Worm (Caenorhabditis elegans) whole organism, mixed stage, embryonic: Measurements from ENCODE around the gene fipr-14.

Experiments
- M03D4.4 ChIP-seq: sonication (generic microtip); optimal IDR thresholded peaks from 2 replicates; lab custom pipeline; 2017; ENCODE audit warnings: mild to moderate bottlenecking, missing genetic modification characterization, missing compliant biosample characterization
- bed-3 ChIP-seq: fragments of 200-800 bp; sonication (Bioruptor generic); optimal IDR thresholded peaks from 3 replicates; lab custom pipeline; 2018; ENCODE audit warnings: mild to moderate bottlenecking, missing genetic modification characterization, moderate library complexity, missing compliant biosample characterization
- blmp-1 ChIP-seq: fragments of 150-350 bp; optimal IDR thresholded peaks from 2 replicates; lab custom pipeline; 2014; ENCODE audit warnings: missing biosample characterization, missing genetic modification characterization
- ceh-43 ChIP-seq: fragments of 200-800 bp; sonication (Bioruptor generic); optimal IDR thresholded peaks from 2 replicates; lab custom pipeline; 2018; ENCODE audit warnings: mild to moderate bottlenecking, missing genetic modification characterization, moderate library complexity, missing compliant biosample characterization
- ceh-83 ChIP-seq: fragments of 200-800 bp; sonication (Bioruptor generic); optimal IDR thresholded peaks from 2 replicates; lab custom pipeline; 2018; ENCODE audit warnings: mild to moderate bottlenecking, missing genetic modification characterization, missing compliant biosample characterization
- ces-1 ChIP-seq: fragments of 150-350 bp; optimal IDR thresholded peaks from 2 replicates; lab custom pipeline; 2014; ENCODE audit warnings: missing biosample characterization, missing genetic modification reagents, missing genetic modification characterization
- cnd-1 ChIP-seq: fragments of 200-800 bp; sonication (Bioruptor generic); optimal IDR thresholded peaks from 2 replicates; lab custom pipeline; 2018; ENCODE audit warnings: mild to moderate bottlenecking, missing genetic modification characterization, missing compliant biosample characterization
- drap-1 ChIP-seq: fragments of 200-800 bp; sonication (Bioruptor generic); optimal IDR thresholded peaks from 3 replicates; lab custom pipeline; 2018; ENCODE audit warnings: mild to moderate bottlenecking, missing genetic modification characterization, missing compliant biosample characterization
- elt-1 ChIP-seq: sonication (generic microtip); optimal IDR thresholded peaks from 2 replicates; lab custom pipeline; 2017; ENCODE audit warnings: missing genetic modification characterization, mild to moderate bottlenecking, missing compliant biosample characterization, antibody characterized with exemption, moderate library complexity, borderline replicate concordance; ENCODE audit not compliant: insufficient read depth
- elt-3 ChIP-seq: fragments of 150-350 bp; optimal IDR thresholded peaks from 2 replicates; lab custom pipeline; 2014; ENCODE audit warnings: missing biosample characterization, missing genetic modification characterization
- flh-1 ChIP-seq: fragments of 200-800 bp; sonication (Bioruptor generic); optimal IDR thresholded peaks from 2 replicates; lab custom pipeline; 2018; ENCODE audit warnings: mild to moderate bottlenecking, missing genetic modification characterization, moderate library complexity, missing compliant biosample characterization
- ham-2 ChIP-seq: fragments of 200-800 bp; sonication (Bioruptor generic); optimal IDR thresholded peaks from 2 replicates; lab custom pipeline; 2018; ENCODE audit warnings: mild to moderate bottlenecking, missing genetic modification characterization, missing compliant biosample characterization
- hlh-1 ChIP-seq: fragments of 150-350 bp; optimal IDR thresholded peaks from 2 replicates; lab custom pipeline; 2014; ENCODE audit warnings: missing biosample characterization, missing genetic modification reagents, missing genetic modification characterization
- lin-32 ChIP-seq: fragments of 200-800 bp; sonication (Bioruptor generic); optimal IDR thresholded peaks from 2 replicates; lab custom pipeline; 2018; ENCODE audit warnings: mild to moderate bottlenecking, missing genetic modification characterization, missing compliant biosample characterization
- lsy-2 ChIP-seq: fragments of 150-350 bp; optimal IDR thresholded peaks from 2 replicates; lab custom pipeline; 2014; ENCODE audit warnings: missing biosample characterization, missing genetic modification characterization
- mep-1 ChIP-seq: fragments of 150-350 bp; optimal IDR thresholded peaks from 2 replicates; lab custom pipeline; 2017; ENCODE audit warnings: missing biosample characterization, missing genetic modification reagents, missing genetic modification characterization, inconsistent platforms
- mls-2 ChIP-seq: sonication (generic microtip); optimal IDR thresholded peaks from 2 replicates; lab custom pipeline; 2016; ENCODE audit warnings: mild to moderate bottlenecking, missing genetic modification characterization, moderate library complexity, missing compliant biosample characterization
- nhr-12 ChIP-seq: fragments of 150-350 bp; optimal IDR thresholded peaks from 2 replicates; lab custom pipeline; 2014; ENCODE audit warnings: missing biosample characterization, missing genetic modification characterization
- nhr-2 ChIP-seq: fragments of 150-350 bp; optimal IDR thresholded peaks from 2 replicates; lab custom pipeline; 2014; ENCODE audit warnings: missing biosample characterization, missing genetic modification characterization
- nhr-237 ChIP-seq: fragments of 150-350 bp; optimal IDR thresholded peaks from 2 replicates; lab custom pipeline; 2014; ENCODE audit warnings: missing biosample characterization, missing genetic modification characterization
- nhr-28 ChIP-seq: fragments of 150-350 bp; optimal IDR thresholded peaks from 2 replicates; lab custom pipeline; 2014; ENCODE audit warnings: missing biosample characterization, missing genetic modification characterization
- nhr-76 ChIP-seq: sonication (generic microtip); optimal IDR thresholded peaks from 2 replicates; lab custom pipeline; 2017; ENCODE audit warnings: missing biosample characterization, missing genetic modification characterization
- pha-4 ChIP-seq: fragments of 150-350 bp; optimal IDR thresholded peaks from 2 replicates; lab custom pipeline; 2018; ENCODE audit warnings: missing biosample characterization, missing genetic modification reagents, missing genetic modification characterization
- sem-2 ChIP-seq: fragments of 200-800 bp; sonication (Bioruptor generic); optimal IDR thresholded peaks from 2 replicates; lab custom pipeline; 2018; ENCODE audit warnings: mild to moderate bottlenecking, missing genetic modification characterization, missing compliant biosample characterization
- tbx-8 ChIP-seq: fragments of 200-800 bp; sonication (Bioruptor generic); optimal IDR thresholded peaks from 2 replicates; lab custom pipeline; 2018; ENCODE audit warnings: mild to moderate bottlenecking, missing genetic modification characterization, moderate library complexity, missing compliant biosample characterization
- unc-39 ChIP-seq: fragments of 150-350 bp; optimal IDR thresholded peaks from 2 replicates; lab custom pipeline; 2014; ENCODE audit warnings: missing biosample characterization, missing genetic modification characterization
- unc-62 ChIP-seq: fragments of 150-350 bp; optimal IDR thresholded peaks from 2 replicates; lab custom pipeline; 2014; ENCODE audit warnings: missing biosample characterization, missing genetic modification reagents, missing genetic modification characterization
- zip-8 ChIP-seq: fragments of 150-350 bp; optimal IDR thresholded peaks from 2 replicates; lab custom pipeline; 2014; ENCODE audit warnings: missing biosample characterization, missing genetic modification characterization
- ztf-11 ChIP-seq: fragments of 150-350 bp; optimal IDR thresholded peaks from 2 replicates; lab custom pipeline; 2014; ENCODE audit warnings: missing biosample characterization, missing genetic modification characterization

Gene fipr-14

ce11 chrIV:10861102-10861501 is 15.8 kb upstream of the fipr-14 start, which contains the start of gene rbm-22:
Gene rbm-22, plus strand, starts transcription at chrIV:10861402.
- TF ChIP-seq unc-39 (no peak), sem-2 (no peak), flh-1 (GFP tag; lab: Kevin White, UChicago) (no peak)

ce11 chrIV:10864031-10864430 is 12.9 kb upstream of the fipr-14 start, which contains the start of gene nish-1:
Gene nish-1, plus strand, starts transcription at chrIV:10864331.
- TF ChIP-seq ces-1 (GFP tag; lab: Kevin White, UChicago), result no peak
- TF ChIP-seq hlh-1 (tag; lab: Kevin White, UChicago), result no peak
- no peak for TF ChIP-seq unc-39
- no peak for TF ChIP-seq tbx-8 (GFP tag; lab: Kevin White, UChicago)
- TF ChIP-seq mep-1 (tag; lab: Kevin White, UChicago), result no peak
- TF ChIP-seq nhr-76 (tag; lab: Kevin White, UChicago), result no peak
- TF ChIP-seq flh-1 (GFP tag; lab: Kevin White, UChicago), result no peak
- no peak for TF ChIP-seq bed-3 (GFP tag; lab: Kevin White, UChicago)
- no peak for TF ChIP-seq ztf-11 (tag; lab: Kevin White, UChicago)
- no peak for TF ChIP-seq cnd-1 (tag; lab: Kevin White, UChicago)
- TF ChIP-seq sem-2, result no peak
- no peak for TF ChIP-seq zip-8
- TF ChIP-seq drap-1 (GFP tag; lab: Kevin White, UChicago), result no peak
- TF ChIP-seq unc-62 (GFP tag; lab: Kevin White, UChicago), result no peak
- no peak for TF ChIP-seq nhr-28 (tag; lab: Kevin White, UChicago)
- TF ChIP-seq ham-2 (GFP tag; lab: Kevin White, UChicago), result no peak
- no peak for TF ChIP-seq lin-32
- no peak for TF ChIP-seq ceh-83
- TF ChIP-seq nhr-2 (tag; lab: Kevin White, UChicago), result no peak

ce11 chrIV:10867370-10868146 is 9.4 kb upstream of the fipr-14 start:
- TF ChIP-seq elt-1 (tag; lab: Kevin White, UChicago) (no peak), bed-3 (GFP tag; lab: Kevin White, UChicago) (no peak), nhr-28 (tag; lab: Kevin White, UChicago) (no peak), ztf-11 (tag; lab: Kevin White, UChicago) (no peak), sem-2 (no peak), nhr-237 (tag; lab: Kevin White, UChicago) (no peak), nhr-12 (no peak), elt-3 (tag; lab: Kevin White, UChicago) (no peak), zip-8 (no peak), mep-1 (tag; lab: Kevin White, UChicago) (no peak), ham-2 (GFP tag; lab: Kevin White, UChicago) (peak; percentile 47), pha-4 (tag; lab: Kevin White, UChicago) (peak; percentile 59), M03D4.4 (no peak), mls-2 (tag; lab: Kevin White, UChicago) (peak; percentile 71), ces-1 (GFP tag; lab: Kevin White, UChicago) (peak; percentile 18), flh-1 (GFP tag; lab: Kevin White, UChicago) (no peak), hlh-1 (tag; lab: Kevin White, UChicago) (peak; percentile 2), drap-1 (GFP tag; lab: Kevin White, UChicago) (no peak), tbx-8 (GFP tag; lab: Kevin White, UChicago) (no peak), blmp-1 (tag; lab: Kevin White, UChicago) (no peak), lsy-2 (tag; lab: Kevin White, UChicago) (no peak), nhr-76 (tag; lab: Kevin White, UChicago) (no peak), lin-32 (no peak), ceh-43 (GFP tag; lab: Kevin White, UChicago) (peak; percentile 72)

ce11 chrIV:10868629-10869251 is 8.2 kb upstream of the fipr-14 start, which contains the start of gene F13E9.11:
Gene F13E9.11, minus strand, starts transcription at chrIV:10869135.
- TF ChIP-seq zip-8, result no peak
- TF ChIP-seq nhr-237 (tag; lab: Kevin White, UChicago), result no peak
- no peak for TF ChIP-seq M03D4.4
- peak; percentile 43 for TF ChIP-seq mep-1 (tag; lab: Kevin White, UChicago)
- TF ChIP-seq cnd-1 (tag; lab: Kevin White, UChicago), result peak; percentile 71
- TF ChIP-seq ztf-11 (tag; lab: Kevin White, UChicago), result peak; percentile 7
- TF ChIP-seq elt-3 (tag; lab: Kevin White, UChicago), result no peak
- no peak for TF ChIP-seq sem-2
- TF ChIP-seq tbx-8 (GFP tag; lab: Kevin White, UChicago), result no peak
- TF ChIP-seq nhr-28 (tag; lab: Kevin White, UChicago), result no peak
- peak; percentile 37 for TF ChIP-seq ces-1 (GFP tag; lab: Kevin White, UChicago)
- TF ChIP-seq blmp-1 (tag; lab: Kevin White, UChicago), result no peak
- no peak for TF ChIP-seq nhr-2 (tag; lab: Kevin White, UChicago)
- no peak for TF ChIP-seq pha-4 (tag; lab: Kevin White, UChicago)
- TF ChIP-seq drap-1 (GFP tag; lab: Kevin White, UChicago), result no peak
